Worm (Caenorhabditis elegans) whole organism, L2 larva: ENCODE results near the gene lys-2.

ENCODE experiments used
- C34F6.9 ChIP-seq: fragments of 150-350 bp; optimal IDR thresholded peaks from 2 replicates; lab custom pipeline; 2014; ENCODE audit warnings: missing biosample characterization, missing genetic modification characterization
- F13H6.1 ChIP-seq: sonication (generic microtip); optimal IDR thresholded peaks from 2 replicates; lab custom pipeline; 2016; ENCODE audit warnings: missing genetic modification characterization, missing compliant biosample characterization
- R02D3.7 ChIP-seq: fragments of 150-350 bp; optimal IDR thresholded peaks from 2 replicates; lab custom pipeline; 2014; ENCODE audit warnings: missing biosample characterization, missing genetic modification characterization
- Y55F3AM.14 ChIP-seq: fragments of 200-800 bp; sonication (Bioruptor generic); optimal IDR thresholded peaks from 2 replicates; lab custom pipeline; 2018; ENCODE audit warnings: mild to moderate bottlenecking, missing genetic modification characterization, missing compliant biosample characterization
- ZK546.5 ChIP-seq: sonication (generic microtip); optimal IDR thresholded peaks from 2 replicates; lab custom pipeline; 2017; ENCODE audit warnings: missing biosample characterization, missing genetic modification characterization
- alr-1 ChIP-seq: fragments of 150-350 bp; optimal IDR thresholded peaks from 2 replicates; lab custom pipeline; 2014; ENCODE audit warnings: missing biosample characterization, missing genetic modification characterization
- aly-2 ChIP-seq: fragments of 150-350 bp; optimal IDR thresholded peaks from 2 replicates; lab custom pipeline; 2014; ENCODE audit warnings: missing biosample characterization, missing genetic modification characterization
- blmp-1 ChIP-seq: sonication (generic microtip); optimal IDR thresholded peaks from 2 replicates; lab custom pipeline; 2017; ENCODE audit warnings: missing genetic modification characterization, mild to moderate bottlenecking, missing compliant biosample characterization, antibody characterized with exemption, moderate library complexity; ENCODE audit not compliant: insufficient read depth
- ceh-16 ChIP-seq: fragments of 150-350 bp; optimal IDR thresholded peaks from 2 replicates; lab custom pipeline; 2014; ENCODE audit warnings: missing biosample characterization, missing genetic modification characterization
- ceh-82 ChIP-seq: fragments of 150-350 bp; optimal IDR thresholded peaks from 2 replicates; lab custom pipeline; 2014; ENCODE audit warnings: missing biosample characterization, missing genetic modification characterization
- dmd-4 ChIP-seq: sonication (generic microtip); optimal IDR thresholded peaks from 2 replicates; lab custom pipeline; 2017; ENCODE audit warnings: missing biosample characterization, missing genetic modification characterization
- egl-27 ChIP-seq: sonication (generic microtip); optimal IDR thresholded peaks from 3 replicates; lab custom pipeline; 2017; ENCODE audit warnings: missing biosample characterization, missing genetic modification reagents, missing genetic modification characterization
- elt-3 ChIP-seq: sonication (generic microtip); optimal IDR thresholded peaks from 2 replicates; lab custom pipeline; 2017; ENCODE audit warnings: missing biosample characterization, missing genetic modification characterization
- fos-1 ChIP-seq: fragments of 150-350 bp; optimal IDR thresholded peaks from 2 replicates; lab custom pipeline; 2014; ENCODE audit warnings: missing biosample characterization, missing genetic modification characterization
- gmeb-1 ChIP-seq: fragments of 150-350 bp; optimal IDR thresholded peaks from 2 replicates; lab custom pipeline; 2014; ENCODE audit warnings: missing biosample characterization, missing genetic modification characterization
- lin-11 ChIP-seq: fragments of 150-350 bp; sonication (generic microtip); optimal IDR thresholded peaks from 2 replicates; lab custom pipeline; 2014; ENCODE audit warnings: missing biosample characterization, missing genetic modification characterization, inconsistent platforms, mixed read lengths
- lin-13 ChIP-seq: fragments of 150-350 bp; optimal IDR thresholded peaks from 2 replicates; lab custom pipeline; 2014; ENCODE audit warnings: missing biosample characterization, missing genetic modification reagents, missing genetic modification characterization
- lin-39 ChIP-seq: fragments of 150-350 bp; optimal IDR thresholded peaks from 2 replicates; lab custom pipeline; 2014; ENCODE audit warnings: missing biosample characterization, missing genetic modification reagents, missing genetic modification characterization
- mab-5 ChIP-seq: fragments of 150-350 bp; optimal IDR thresholded peaks from 2 replicates; lab custom pipeline; 2014; ENCODE audit warnings: missing biosample characterization, missing genetic modification characterization
- mbf-1 ChIP-seq: sonication (generic microtip); optimal IDR thresholded peaks from 2 replicates; lab custom pipeline; 2017; ENCODE audit warnings: missing biosample characterization, missing genetic modification characterization
- mdl-1 ChIP-seq, 2 experiments: fragments of 150-350 bp in 1 of 2; sonication (generic microtip) in 1 of 2; optimal IDR thresholded peaks; 2 replicates each; lab custom pipeline; 2017; ENCODE audit warnings: missing biosample characterization in 2 of 2, missing genetic modification characterization in 2 of 2
- nhr-10 ChIP-seq: sonication (generic microtip); optimal IDR thresholded peaks from 2 replicates; lab custom pipeline; 2017; ENCODE audit warnings: missing biosample characterization, missing genetic modification characterization
- nhr-11 ChIP-seq: fragments of 150-350 bp; optimal IDR thresholded peaks from 2 replicates; lab custom pipeline; 2014; ENCODE audit warnings: missing biosample characterization, missing genetic modification characterization
- nhr-12 ChIP-seq: fragments of 150-350 bp; optimal IDR thresholded peaks from 2 replicates; lab custom pipeline; 2014; ENCODE audit warnings: missing biosample characterization, missing genetic modification characterization
- nhr-129 ChIP-seq: fragments of 150-350 bp; optimal IDR thresholded peaks from 2 replicates; lab custom pipeline; 2014; ENCODE audit warnings: missing biosample characterization, missing genetic modification characterization
- nhr-21 ChIP-seq: fragments of 150-350 bp; optimal IDR thresholded peaks from 2 replicates; lab custom pipeline; 2014; ENCODE audit warnings: missing biosample characterization, missing genetic modification characterization
- nhr-25 ChIP-seq: fragments of 150-350 bp; sonication (generic microtip); optimal IDR thresholded peaks from 3 replicates; lab custom pipeline; 2014; ENCODE audit warnings: missing biosample characterization, missing genetic modification characterization
- nhr-6 ChIP-seq: fragments of 150-350 bp; optimal IDR thresholded peaks from 2 replicates; lab custom pipeline; 2014; ENCODE audit warnings: missing biosample characterization, missing genetic modification characterization
- nhr-77 ChIP-seq: fragments of 150-350 bp; optimal IDR thresholded peaks from 2 replicates; lab custom pipeline; 2014; ENCODE audit warnings: missing biosample characterization, missing genetic modification characterization
- peb-1 ChIP-seq: fragments of 150-350 bp; optimal IDR thresholded peaks from 2 replicates; lab custom pipeline; 2014; ENCODE audit warnings: missing biosample characterization, missing genetic modification characterization
- skn-1 ChIP-seq: sonication (generic microtip); optimal IDR thresholded peaks from 2 replicates; lab custom pipeline; 2017; ENCODE audit warnings: missing biosample characterization, missing genetic modification characterization
- sma-3 ChIP-seq: sonication (generic microtip); optimal IDR thresholded peaks from 2 replicates; lab custom pipeline; 2016; ENCODE audit warnings: missing genetic modification reagents, missing genetic modification characterization, missing compliant biosample characterization
- sma-9 ChIP-seq, 2 experiments: fragments of 150-350 bp in 1 of 2; sonication (generic microtip) in 1 of 2; optimal IDR thresholded peaks; 2 replicates each; lab custom pipeline; 2014 to 2016; ENCODE audit warnings: missing genetic modification characterization in 2 of 2, mild to moderate bottlenecking in 1 of 2, missing biosample characterization in 1 of 2, missing compliant biosample characterization in 1 of 2, missing genetic modification reagents in 1 of 2, moderate library complexity in 1 of 2
- snpc-4 ChIP-seq: fragments of 150-350 bp; optimal IDR thresholded peaks from 2 replicates; lab custom pipeline; 2014; ENCODE audit warnings: missing biosample characterization, missing genetic modification characterization
- unc-39 ChIP-seq: fragments of 150-350 bp; optimal IDR thresholded peaks from 2 replicates; lab custom pipeline; 2014; ENCODE audit warnings: missing biosample characterization, missing genetic modification characterization
- unc-55 ChIP-seq: fragments of 150-350 bp; sonication (generic microtip); optimal IDR thresholded peaks from 3 replicates; lab custom pipeline; 2014; ENCODE audit warnings: missing biosample characterization, missing genetic modification reagents, missing genetic modification characterization
- unc-62 ChIP-seq: fragments of 150-350 bp; optimal IDR thresholded peaks from 2 replicates; lab custom pipeline; 2014; ENCODE audit warnings: missing biosample characterization, missing genetic modification reagents, missing genetic modification characterization
- zag-1 ChIP-seq: fragments of 150-350 bp; optimal IDR thresholded peaks from 2 replicates; lab custom pipeline; 2014; ENCODE audit warnings: missing biosample characterization, missing genetic modification characterization
- ztf-4 ChIP-seq: fragments of 150-350 bp; optimal IDR thresholded peaks from 2 replicates; lab custom pipeline; 2014; ENCODE audit warnings: missing biosample characterization, missing genetic modification characterization

The lys-2 gene

DNA sequence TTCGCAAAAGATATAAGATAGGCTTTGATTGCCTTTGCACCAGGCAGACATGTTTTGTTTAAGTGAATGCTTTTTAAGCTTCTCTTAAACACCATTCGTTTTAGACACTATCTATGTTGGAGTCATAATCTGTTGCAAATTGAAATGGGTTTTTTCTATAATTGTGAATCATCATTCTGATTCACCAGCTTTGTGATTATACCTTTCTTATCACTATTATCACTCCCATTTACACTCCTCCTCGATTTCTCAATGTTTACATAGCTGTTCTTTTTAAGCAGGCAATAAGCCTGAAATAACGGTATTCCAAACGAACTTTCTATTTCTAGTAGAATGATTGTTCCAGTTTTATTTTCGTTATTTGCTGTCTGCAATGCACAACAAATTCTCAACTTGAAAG, 15.8 kb upstream of the lys-2 start, which contains the start of gene B0024.4:
TSS of gene B0024.4 (plus strand) at position 301 of the 400 bp plus-strand sequence.
- TF ChIP-seq sma-9 (GFP tag; optimal IDR thresholded peaks at IDR 0.05; lab: Kevin White, UChicago): no peak
- TF ChIP-seq sma-9 (tag; optimal IDR thresholded peaks at IDR 0.05; lab: Kevin White, UChicago): no peak
- TF ChIP-seq R02D3.7 (tag; lab: Kevin White, UChicago): no peak
- TF ChIP-seq unc-62 (GFP tag; lab: Kevin White, UChicago): no peak
- no peak for TF ChIP-seq nhr-11
- TF ChIP-seq nhr-6 (tag; lab: Kevin White, UChicago): no peak
- TF ChIP-seq snpc-4 (tag; lab: Kevin White, UChicago): no peak
- TF ChIP-seq nhr-77 (tag; lab: Kevin White, UChicago): no peak
- TF ChIP-seq nhr-12 (tag; lab: Kevin White, UChicago): no peak
- no peak for TF ChIP-seq F13H6.1 (tag; lab: Kevin White, UChicago)
- TF ChIP-seq unc-39: no peak
- no peak for TF ChIP-seq ztf-4 (tag; lab: Kevin White, UChicago)
- TF ChIP-seq zag-1 (tag; lab: Kevin White, UChicago): no peak
- TF ChIP-seq nhr-21 (tag; lab: Kevin White, UChicago): no peak
- TF ChIP-seq blmp-1 (tag; lab: Kevin White, UChicago): no peak
- no peak for TF ChIP-seq unc-55 (GFP tag; lab: Kevin White, UChicago)
- no peak for TF ChIP-seq ZK546.5 (tag; lab: Kevin White, UChicago)
- TF ChIP-seq nhr-129 (tag; lab: Kevin White, UChicago): no peak
- TF ChIP-seq aly-2 (tag; lab: Kevin White, UChicago): no peak
- TF ChIP-seq C34F6.9 (tag; lab: Kevin White, UChicago): no peak
- no peak for TF ChIP-seq ceh-82 (tag; lab: Kevin White, UChicago)

DNA sequence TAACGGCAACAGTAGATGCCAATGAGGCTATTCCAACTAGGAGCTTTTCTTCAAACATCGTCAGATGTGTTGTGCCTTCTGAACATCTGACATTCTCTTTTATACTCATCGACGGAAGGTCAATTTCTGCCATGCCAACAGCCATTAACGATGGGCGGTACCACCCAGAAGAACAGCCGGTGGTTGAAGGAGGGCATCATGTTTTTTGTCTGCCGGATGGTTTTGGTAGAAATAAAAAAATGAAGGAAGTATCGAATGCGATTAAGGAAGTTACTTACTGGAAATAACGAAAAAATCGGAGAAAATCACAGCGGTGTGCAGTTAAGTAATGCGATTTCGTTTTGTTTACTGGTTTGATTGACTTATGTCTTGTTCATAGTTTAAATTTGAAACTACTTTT, 13.3 kb upstream of the lys-2 start, which contains the start of gene col-150:
TSS of gene col-150 (minus strand) at position 101 of the 400 bp plus-strand sequence.
- no peak for TF ChIP-seq aly-2 (tag; lab: Kevin White, UChicago)
- no peak for TF ChIP-seq mab-5 (tag; lab: Kevin White, UChicago)
- TF ChIP-seq nhr-11: no peak
- TF ChIP-seq ztf-4 (tag; lab: Kevin White, UChicago): no peak
- no peak for TF ChIP-seq lin-11 (tag; lab: Kevin White, UChicago)
- TF ChIP-seq mdl-1 (tag; optimal IDR thresholded peaks at IDR 0.05; lab: Kevin White, UChicago): no peak
- no peak for TF ChIP-seq snpc-4 (tag; lab: Kevin White, UChicago)
- TF ChIP-seq ZK546.5 (tag; lab: Kevin White, UChicago): no peak
- no peak for TF ChIP-seq ceh-82 (tag; lab: Kevin White, UChicago)
- TF ChIP-seq nhr-12 (tag; lab: Kevin White, UChicago): no peak
- no peak for TF ChIP-seq nhr-10
- TF ChIP-seq nhr-129 (tag; lab: Kevin White, UChicago): no peak
- no peak for TF ChIP-seq fos-1
- TF ChIP-seq C34F6.9 (tag; lab: Kevin White, UChicago): no peak
- TF ChIP-seq R02D3.7 (tag; lab: Kevin White, UChicago): no peak

ce11 chrV:10292819-10293357, 11.6 kb upstream of the lys-2 start, which contains the start of gene col-149:
TSS of gene col-149 (minus strand) at chrV:10292869.
- TF ChIP-seq nhr-21 (tag; lab: Kevin White, UChicago) (peak; percentile 35), nhr-11 (no peak), dmd-4 (tag; lab: Kevin White, UChicago) (no peak), elt-3 (tag; lab: Kevin White, UChicago) (no peak), R02D3.7 (tag; lab: Kevin White, UChicago) (no peak), lin-11 (tag; lab: Kevin White, UChicago) (no peak), C34F6.9 (tag; lab: Kevin White, UChicago) (no peak), zag-1 (tag; lab: Kevin White, UChicago) (no peak), blmp-1 (tag; lab: Kevin White, UChicago) (peak; percentile 91), nhr-10 (no peak), nhr-12 (tag; lab: Kevin White, UChicago) (no peak), F13H6.1 (tag; lab: Kevin White, UChicago) (no peak), peb-1 (no peak), alr-1 (no peak), sma-3 (GFP tag; lab: Kevin White, UChicago) (peak; percentile 41), mbf-1 (tag; lab: Kevin White, UChicago) (no peak), nhr-25 (tag; lab: Kevin White, UChicago) (no peak), fos-1 (peak; percentile 78), gmeb-1 (tag; lab: Kevin White, UChicago) (no peak), unc-55 (GFP tag; lab: Kevin White, UChicago) (no peak), ceh-16 (tag; lab: Kevin White, UChicago) (no peak), nhr-77 (tag; lab: Kevin White, UChicago) (no peak), egl-27 (tag; lab: Kevin White, UChicago) (peak; percentile 10), nhr-129 (tag; lab: Kevin White, UChicago) (no peak), ceh-82 (tag; lab: Kevin White, UChicago) (no peak), lin-13 (GFP tag; lab: Kevin White, UChicago) (no peak), nhr-6 (tag; lab: Kevin White, UChicago) (no peak), sma-9 (GFP tag; optimal IDR thresholded peaks at IDR 0.05; lab: Kevin White, UChicago) (peak; percentile 46), sma-9 (tag; optimal IDR thresholded peaks at IDR 0.05; lab: Kevin White, UChicago) (no peak), snpc-4 (tag; lab: Kevin White, UChicago) (no peak), Y55F3AM.14 (GFP tag; lab: Kevin White, UChicago) (no peak), unc-62 (GFP tag; lab: Kevin White, UChicago) (no peak), skn-1 (tag; lab: Kevin White, UChicago) (no peak), ZK546.5 (tag; lab: Kevin White, UChicago) (no peak), ztf-4 (tag; lab: Kevin White, UChicago) (no peak), aly-2 (tag; lab: Kevin White, UChicago) (no peak), lin-39 (no peak)
